Worm (Caenorhabditis elegans) whole organism, L4 larva: ENCODE data around the gene ife-3.

Experiments used
- D1046.2 ChIP-seq: fragments of 200-800 bp; sonication (Bioruptor generic); IDR thresholded peaks from 2 replicates; pipeline ENCODE4 v1.3.6; 2022; ENCODE audit warnings: missing genetic modification characterization, missing compliant biosample characterization
- dmd-6 ChIP-seq: fragments of 200-800 bp; sonication (Bioruptor generic); IDR thresholded peaks from 2 replicates; pipeline ENCODE4 v1.3.6; 2022; ENCODE audit warnings: missing genetic modification reagents, missing genetic modification characterization, missing compliant biosample characterization
- lin-13 ChIP-seq: fragments of 150-350 bp; optimal IDR thresholded peaks from 2 replicates; lab custom pipeline; 2014; ENCODE audit warnings: missing biosample characterization, missing genetic modification reagents, missing genetic modification characterization
- madf-9 ChIP-seq: fragments of 200-800 bp; sonication (Bioruptor generic); conservative IDR thresholded peaks from 2 replicates; pipeline ENCODE4 v1.3.6; 2022; ENCODE audit warnings: missing genetic modification reagents, missing genetic modification characterization, missing compliant biosample characterization
- nhr-28 ChIP-seq: fragments of 150-350 bp; optimal IDR thresholded peaks from 2 replicates; lab custom pipeline; 2014; ENCODE audit warnings: missing biosample characterization, missing genetic modification characterization
- unc-130 ChIP-seq: sonication (generic microtip); optimal IDR thresholded peaks from 2 replicates; lab custom pipeline; 2016; ENCODE audit warnings: missing genetic modification reagents, missing genetic modification characterization, missing compliant biosample characterization

DNA sequence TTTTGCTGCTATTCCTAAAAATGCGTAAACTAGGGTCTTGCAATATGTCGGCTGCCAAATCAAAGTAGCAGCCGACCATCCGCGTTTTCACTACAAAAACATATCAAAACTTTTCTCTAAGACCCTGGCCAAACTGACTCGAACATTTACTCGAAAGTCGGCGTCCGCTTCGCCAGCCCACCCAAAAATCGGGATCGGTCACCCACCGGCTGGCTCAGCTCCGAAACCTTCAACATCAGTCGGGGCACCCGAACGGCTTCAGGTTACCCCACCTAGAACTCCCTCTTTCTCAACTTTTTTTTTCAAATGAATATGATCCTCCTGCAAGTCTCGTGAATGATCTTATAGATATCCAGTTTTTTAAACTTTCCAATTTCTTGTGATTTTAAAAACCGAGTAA lies 30.1 kb upstream of the ife-3 start:
- TF ChIP-seq D1046.2 (GFP tag; lab: Robert Waterston, UW) (no peak), dmd-6 (GFP tag; lab: Robert Waterston, UW) (no peak), nhr-28 (tag; lab: Kevin White, UChicago) (no peak), unc-130 (GFP tag; lab: Kevin White, UChicago) (no peak), madf-9 (no peak), lin-13 (GFP tag; lab: Kevin White, UChicago) (no peak)
